Fruit fly (Drosophila melanogaster) whole organism, prepupa: Measurements from ENCODE around the gene CG31908.

Source experiments
- Blimp-1 ChIP-seq: fragments of 200-800 bp; sonication (Bioruptor generic); optimal IDR thresholded peaks from 3 replicates; lab custom pipeline; 2017; ENCODE audit warnings: missing biosample characterization, missing genetic modification characterization, mild to moderate bottlenecking, moderate library complexity, missing genetic modification reagents
- CG10631 ChIP-seq: fragments of 200-800 bp; sonication (Bioruptor generic); optimal IDR thresholded peaks from 2 replicates; lab custom pipeline; 2016; ENCODE audit warnings: missing biosample characterization, missing genetic modification characterization
- CG10669 ChIP-seq: fragments of 200-800 bp; sonication (Bioruptor generic); optimal IDR thresholded peaks from 3 replicates; lab custom pipeline; 2018; ENCODE audit warnings: missing biosample characterization, mild to moderate bottlenecking, missing genetic modification characterization, moderate library complexity
- CG11762 ChIP-seq: fragments of 200-800 bp; sonication (Bioruptor generic); optimal IDR thresholded peaks from 3 replicates; lab custom pipeline; 2016; ENCODE audit warnings: missing biosample characterization, missing genetic modification characterization; ENCODE audit not compliant: insufficient read depth
- CG11902 ChIP-seq: fragments of 200-800 bp; sonication (Bioruptor generic); optimal IDR thresholded peaks from 3 replicates; lab custom pipeline; 2016; ENCODE audit warnings: missing biosample characterization, missing genetic modification characterization
- CG15336 ChIP-seq: fragments of 200-800 bp; sonication (Bioruptor generic); IDR thresholded peaks from 2 replicates; pipeline ENCODE4 v1.3.6; 2022; ENCODE audit warnings: missing biosample characterization, missing genetic modification characterization
- CG31627 ChIP-seq: fragments of 200-800 bp; sonication (Bioruptor generic); optimal IDR thresholded peaks from 3 replicates; lab custom pipeline; 2016; ENCODE audit warnings: missing biosample characterization, missing genetic modification characterization
- CG32006 ChIP-seq: fragments of 200-800 bp; sonication (Bioruptor generic); optimal IDR thresholded peaks from 3 replicates; lab custom pipeline; 2017; ENCODE audit warnings: missing biosample characterization, mild to moderate bottlenecking, missing genetic modification characterization
- CG34406 ChIP-seq: fragments of 200-800 bp; sonication (Bioruptor generic); optimal IDR thresholded peaks from 3 replicates; lab custom pipeline; 2016; ENCODE audit warnings: missing biosample characterization, missing genetic modification characterization
- CG3919 ChIP-seq: fragments of 200-800 bp; sonication (Bioruptor generic); optimal IDR thresholded peaks from 3 replicates; lab custom pipeline; 2016; ENCODE audit warnings: missing biosample characterization, missing genetic modification characterization
- CG4318 ChIP-seq: fragments of 200-800 bp; sonication (Bioruptor generic); optimal IDR thresholded peaks from 3 replicates; lab custom pipeline; 2017; ENCODE audit warnings: missing biosample characterization, mild to moderate bottlenecking, missing genetic modification characterization
- CG6792 ChIP-seq: fragments of 200-800 bp; sonication (Bioruptor generic); optimal IDR thresholded peaks from 3 replicates; lab custom pipeline; 2016; ENCODE audit warnings: missing biosample characterization, missing genetic modification characterization
- CG6854 ChIP-seq: fragments of 200-800 bp; sonication (Bioruptor generic); optimal IDR thresholded peaks from 2 replicates; lab custom pipeline; 2017; ENCODE audit warnings: missing biosample characterization, mild to moderate bottlenecking, missing genetic modification characterization
- CG7368 ChIP-seq: fragments of 200-800 bp; sonication (Bioruptor generic); optimal IDR thresholded peaks from 3 replicates; lab custom pipeline; 2016; ENCODE audit warnings: missing biosample characterization, missing genetic modification characterization
- CG8632 ChIP-seq: fragments of 200-800 bp; sonication (Bioruptor generic); optimal IDR thresholded peaks from 3 replicates; lab custom pipeline; 2016; ENCODE audit warnings: missing biosample characterization, missing genetic modification characterization
- CG9139 ChIP-seq: fragments of 200-800 bp; sonication (Bioruptor generic); optimal IDR thresholded peaks from 3 replicates; lab custom pipeline; 2017; ENCODE audit warnings: missing biosample characterization, mild to moderate bottlenecking, missing genetic modification characterization
- Eip93F ChIP-seq: fragments of 200-800 bp; sonication (Bioruptor generic); optimal IDR thresholded peaks from 2 replicates; lab custom pipeline; 2016; ENCODE audit warnings: missing biosample characterization, mild to moderate bottlenecking, missing genetic modification characterization
- Ets21C ChIP-seq: fragments of 200-800 bp; sonication (Bioruptor generic); optimal IDR thresholded peaks from 3 replicates; lab custom pipeline; 2016; ENCODE audit warnings: missing biosample characterization, missing genetic modification characterization
- Gug ChIP-seq: fragments of 200-800 bp; sonication (Bioruptor generic); IDR thresholded peaks from 2 replicates; pipeline ENCODE4 v1.3.6; 2022; ENCODE audit warnings: missing biosample characterization, missing genetic modification characterization
- Hr38 ChIP-seq: sonication (Bioruptor generic); optimal IDR thresholded peaks from 2 replicates; lab custom pipeline; 2016; ENCODE audit warnings: missing biosample characterization, missing genetic modification characterization
- Hr39 ChIP-seq: fragments of 200-800 bp; sonication (Bioruptor generic); optimal IDR thresholded peaks from 2 replicates; lab custom pipeline; 2016; ENCODE audit warnings: missing biosample characterization, missing genetic modification characterization
- Hr4 ChIP-seq: fragments of 200-800 bp; sonication (Bioruptor generic); optimal IDR thresholded peaks from 3 replicates; lab custom pipeline; 2016; ENCODE audit warnings: missing biosample characterization, missing genetic modification characterization
- Lpt ChIP-seq: fragments of 200-800 bp; sonication (Bioruptor generic); optimal IDR thresholded peaks from 3 replicates; lab custom pipeline; 2016; ENCODE audit warnings: missing biosample characterization, missing genetic modification characterization
- Met ChIP-seq: fragments of 200-800 bp; sonication (Bioruptor generic); optimal IDR thresholded peaks from 3 replicates; lab custom pipeline; 2016; ENCODE audit warnings: missing biosample characterization, missing genetic modification characterization
- achi ChIP-seq: fragments of 200-800 bp; sonication (Bioruptor generic); optimal IDR thresholded peaks from 3 replicates; lab custom pipeline; 2016; ENCODE audit warnings: missing biosample characterization, missing genetic modification characterization
- dsx ChIP-seq: fragments of 200-800 bp; optimal IDR thresholded peaks from 3 replicates; lab custom pipeline; 2019; ENCODE audit warnings: missing biosample characterization, mild to moderate bottlenecking, missing genetic modification characterization, moderate library complexity; ENCODE audit not compliant: poor library complexity, severe bottlenecking
- eg ChIP-seq: fragments of 200-800 bp; sonication (Bioruptor generic); IDR thresholded peaks from 3 replicates; pipeline ENCODE4 v1.3.6; 2022; ENCODE audit warnings: missing biosample characterization, missing genetic modification characterization
- esn ChIP-seq: fragments of 200-800 bp; sonication (Bioruptor generic); optimal IDR thresholded peaks from 2 replicates; lab custom pipeline; 2016; ENCODE audit warnings: missing biosample characterization, mild to moderate bottlenecking, missing genetic modification characterization, moderate library complexity
- fd59A ChIP-seq: fragments of 200-800 bp; sonication (Bioruptor generic); optimal IDR thresholded peaks from 2 replicates; lab custom pipeline; 2017; ENCODE audit warnings: missing biosample characterization, mild to moderate bottlenecking, missing genetic modification characterization, missing genetic modification reagents
- fd85E ChIP-seq: fragments of 200-800 bp; sonication (Bioruptor generic); optimal IDR thresholded peaks from 3 replicates; lab custom pipeline; 2016; ENCODE audit warnings: missing biosample characterization, missing genetic modification characterization
- lz ChIP-seq: fragments of 200-800 bp; sonication (Bioruptor generic); optimal IDR thresholded peaks from 3 replicates; lab custom pipeline; 2016; ENCODE audit warnings: missing biosample characterization, missing genetic modification characterization
- net ChIP-seq: fragments of 200-800 bp; sonication (Bioruptor generic); optimal IDR thresholded peaks from 3 replicates; lab custom pipeline; 2016; ENCODE audit warnings: missing biosample characterization, missing genetic modification characterization
- pdm3 ChIP-seq: fragments of 200-800 bp; sonication (Bioruptor generic); optimal IDR thresholded peaks from 3 replicates; lab custom pipeline; 2016; ENCODE audit warnings: missing biosample characterization, missing genetic modification characterization
- salr ChIP-seq, 2 experiments: fragments of 200-800 bp; sonication (Bioruptor generic); optimal IDR thresholded peaks; 3 replicates each; lab custom pipeline; 2016 to 2018; ENCODE audit warnings: missing biosample characterization in 2 of 2, missing genetic modification characterization in 2 of 2, mild to moderate bottlenecking in 1 of 2
- spab ChIP-seq: fragments of 200-800 bp; sonication (Bioruptor generic); optimal IDR thresholded peaks from 2 replicates; lab custom pipeline; 2017; ENCODE audit warnings: missing biosample characterization, mild to moderate bottlenecking, missing genetic modification characterization, missing genetic modification reagents
- ss ChIP-seq, 2 experiments: fragments of 200-800 bp; sonication (Bioruptor generic); optimal IDR thresholded peaks; 2 replicates in 1 of 2; 3 replicates in 1 of 2; lab custom pipeline; 2017 to 2018; ENCODE audit warnings: mild to moderate bottlenecking in 2 of 2, missing biosample characterization in 2 of 2, missing genetic modification characterization in 2 of 2, moderate library complexity in 1 of 2
- topi ChIP-seq: fragments of 200-800 bp; sonication (Bioruptor generic); optimal IDR thresholded peaks from 3 replicates; lab custom pipeline; 2016; ENCODE audit warnings: missing biosample characterization, missing genetic modification characterization

Gene CG31908

dm6 chr2L:7023614-7024259 lies 3.5 kb downstream of the CG31908 start, which contains the start of gene Gart (continued):
- TF ChIP-seq CG7368 (GFP tag; lab: Kevin White, UChicago) (peak; percentile 13), Eip93F (GFP tag; lab: Kevin White, UChicago) (peak; percentile 77), lz (GFP tag; lab: Kevin White, UChicago) (peak; percentile 91), CG11902 (GFP tag; lab: Kevin White, UChicago) (peak; percentile 59), CG9139 (no peak), Lpt (GFP tag; lab: Kevin White, UChicago) (peak; percentile 44), CG34406 (peak; percentile 65), Hr4 (peak; percentile 73), Ets21C (GFP tag; lab: Kevin White, UChicago) (peak; percentile 82), CG10631 (GFP tag; lab: Kevin White, UChicago) (peak; percentile 63), CG15336 (GFP tag; lab: Robert Waterston, UW) (peak; percentile 65), topi (GFP tag; lab: Kevin White, UChicago) (peak; percentile 88), Met (GFP tag; lab: Kevin White, UChicago) (peak; percentile 87), Hr39 (GFP tag; lab: Kevin White, UChicago) (peak; percentile 89), CG4318 (GFP tag; lab: Kevin White, UChicago) (no peak), pdm3 (GFP tag; lab: Kevin White, UChicago) (peak; percentile 79), CG10669 (no peak), fd59A (GFP tag; lab: Kevin White, UChicago) (peak; percentile 30), Blimp-1 (GFP tag; lab: Kevin White, UChicago) (no peak), dsx (GFP tag; lab: Kevin White, UChicago) (peak; percentile 50), CG8632 (GFP tag; lab: Kevin White, UChicago) (peak; percentile 52), ss (GFP tag; optimal IDR thresholded peaks at IDR 0.05; lab: Kevin White, UChicago) (peak in 1 of 2 experiments; percentile 59), fd85E (GFP tag; lab: Kevin White, UChicago) (no peak), CG11762 (GFP tag; lab: Kevin White, UChicago) (no peak), Hr38 (GFP tag; lab: Kevin White, UChicago) (no peak), CG32006 (GFP tag; lab: Kevin White, UChicago) (peak; percentile 74)

- TF ChIP-seq Hr4: no peak
- no peak for TF ChIP-seq CG9139
- TF ChIP-seq spab: no peak
- no peak for TF ChIP-seq achi (GFP tag; lab: Kevin White, UChicago)
- no peak for TF ChIP-seq eg (GFP tag; lab: Robert Waterston, UW)
- TF ChIP-seq ss (GFP tag; optimal IDR thresholded peaks at IDR 0.05; lab: Kevin White, UChicago): no peak
- TF ChIP-seq CG10669: no peak
- TF ChIP-seq CG6792 (GFP tag; lab: Kevin White, UChicago): no peak
- TF ChIP-seq net (GFP tag; lab: Kevin White, UChicago): no peak
- TF ChIP-seq lz (GFP tag; lab: Kevin White, UChicago): no peak
- no peak for TF ChIP-seq Hr38 (GFP tag; lab: Kevin White, UChicago)
- TF ChIP-seq Gug (GFP tag; lab: Robert Waterston, UW): no peak
- TF ChIP-seq CG10631 (GFP tag; lab: Kevin White, UChicago): no peak
- TF ChIP-seq CG3919 (GFP tag; lab: Kevin White, UChicago): no peak
- TF ChIP-seq esn (GFP tag; lab: Kevin White, UChicago): no peak
- no peak for TF ChIP-seq CG31627 (GFP tag; lab: Kevin White, UChicago)
- no peak for TF ChIP-seq salr (GFP tag; optimal IDR thresholded peaks at IDR 0.05; lab: Kevin White, UChicago)
- TF ChIP-seq CG4318 (GFP tag; lab: Kevin White, UChicago): no peak
- TF ChIP-seq fd59A (GFP tag; lab: Kevin White, UChicago): no peak
These were observed 5.8 kb downstream of the CG31908 start, which contains the start of gene Pcp for dm6 chr2L:7021382-7021781. Pcp (plus strand) TSS chr2L:7021682.

- no peak for TF ChIP-seq CG15336 (GFP tag; lab: Robert Waterston, UW)
- no peak for TF ChIP-seq CG6854
- TF ChIP-seq Met (GFP tag; lab: Kevin White, UChicago): no peak
These were observed 14.0 kb downstream of the CG31908 start, which contains the start of gene CG43322 for dm6 chr2L:7013157-7013556. CG43322 (plus strand) TSS chr2L:7013396.
